Worm (Caenorhabditis elegans) whole organism, early embryonic: ENCODE data around the gene Y54G2A.38.
"Not testable (repeated sequence)": the region's sequence is repeated elsewhere in the genome, so short reads cannot be mapped to it uniquely, and the experiment has no call there.

ENCODE experiments used
- B0310.2 ChIP-seq: sonication (generic microtip); optimal IDR thresholded peaks from 2 replicates; lab custom pipeline; 2016; ENCODE audit warnings: mild to moderate bottlenecking, missing genetic modification characterization, missing compliant biosample characterization
- F13C5.2 ChIP-seq: sonication (generic microtip); optimal IDR thresholded peaks from 2 replicates; lab custom pipeline; 2017; ENCODE audit warnings: mild to moderate bottlenecking, missing genetic modification characterization, inconsistent platforms, missing compliant biosample characterization
- aly-1 ChIP-seq: sonication (generic microtip); optimal IDR thresholded peaks from 2 replicates; lab custom pipeline; 2016; ENCODE audit warnings: missing genetic modification characterization, missing compliant biosample characterization
- ama-1 ChIP-seq: fragments of 150-350 bp; optimal IDR thresholded peaks from 2 replicates; lab custom pipeline; 2014
- ceh-13 ChIP-seq: fragments of 200-800 bp; sonication (Bioruptor generic); optimal IDR thresholded peaks from 2 replicates; lab custom pipeline; 2018; ENCODE audit warnings: mild to moderate bottlenecking, missing genetic modification characterization, missing compliant biosample characterization
- ceh-36 ChIP-seq: sonication (generic microtip); optimal IDR thresholded peaks from 2 replicates; lab custom pipeline; 2016; ENCODE audit warnings: missing genetic modification characterization, inconsistent platforms, missing compliant biosample characterization
- ets-7 ChIP-seq: sonication (generic microtip); optimal IDR thresholded peaks from 2 replicates; lab custom pipeline; 2016; ENCODE audit warnings: missing genotype, missing genetic modification characterization, missing compliant biosample characterization
- flt-1 ChIP-seq: fragments of 200-800 bp; sonication (Bioruptor generic); IDR thresholded peaks from 2 replicates; pipeline ENCODE4 v1.3.6; 2022; ENCODE audit warnings: missing genetic modification characterization, missing compliant biosample characterization
- hmbx-1 ChIP-seq: sonication (generic microtip); optimal IDR thresholded peaks from 2 replicates; lab custom pipeline; 2016; ENCODE audit warnings: mild to moderate bottlenecking, missing genetic modification characterization, missing compliant biosample characterization
- hmg-4 ChIP-seq: fragments of 200-800 bp; sonication (Bioruptor generic); optimal IDR thresholded peaks from 2 replicates; lab custom pipeline; 2018; ENCODE audit warnings: mild to moderate bottlenecking, missing genetic modification characterization, missing compliant biosample characterization
- hnd-1 ChIP-seq: sonication (generic microtip); optimal IDR thresholded peaks from 2 replicates; lab custom pipeline; 2016; ENCODE audit warnings: missing genetic modification characterization, missing compliant biosample characterization
- pes-1 ChIP-seq: fragments of 200-800 bp; sonication (Bioruptor generic); IDR thresholded peaks from 2 replicates; pipeline ENCODE4 v1.3.6; 2022; ENCODE audit warnings: missing genetic modification reagents, missing genetic modification characterization, missing compliant biosample characterization
- scrt-1 ChIP-seq: fragments of 200-800 bp; sonication (Bioruptor generic); IDR thresholded peaks from 2 replicates; pipeline ENCODE4 v1.3.6; 2022; ENCODE audit warnings: missing genetic modification characterization, missing compliant biosample characterization
- sea-1 ChIP-seq: fragments of 200-800 bp; sonication (Bioruptor generic); conservative IDR thresholded peaks from 2 replicates; pipeline ENCODE4 v1.3.6; 2022; ENCODE audit warnings: missing genetic modification characterization, missing compliant biosample characterization
- tbx-11 ChIP-seq: fragments of 200-800 bp; sonication (Bioruptor generic); IDR thresholded peaks from 2 replicates; pipeline ENCODE4 v1.3.6; 2022; ENCODE audit warnings: missing genetic modification characterization, missing compliant biosample characterization
- tbx-37 ChIP-seq: fragments of 200-800 bp; sonication (Bioruptor generic); conservative IDR thresholded peaks from 2 replicates; pipeline ENCODE4 v1.3.6; 2022; ENCODE audit warnings: missing genetic modification reagents, missing genetic modification characterization, missing compliant biosample characterization
- tra-4 ChIP-seq: sonication (generic microtip); optimal IDR thresholded peaks from 2 replicates; lab custom pipeline; 2017; ENCODE audit warnings: missing genetic modification characterization, missing compliant biosample characterization

The Y54G2A.38 gene

DNA sequence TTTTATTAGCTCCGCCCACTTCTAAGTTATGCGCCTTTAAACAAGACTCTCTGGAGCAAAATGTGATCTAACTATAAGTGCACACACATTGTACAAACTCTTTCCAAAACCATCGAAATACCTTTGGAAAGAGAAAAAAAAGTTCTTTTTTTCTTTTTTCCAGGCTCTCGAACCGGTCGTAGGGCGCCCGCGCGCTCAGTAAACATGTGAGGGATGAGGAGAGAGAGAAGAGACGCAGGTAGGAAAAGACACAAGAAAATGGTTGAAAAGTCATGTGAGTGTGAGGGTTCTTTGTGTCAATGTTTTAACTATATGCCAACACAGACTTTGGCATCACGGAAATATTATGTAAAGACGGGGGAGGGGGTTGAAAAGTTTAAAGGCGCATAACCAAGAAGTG lies 15.2 kb downstream of the Y54G2A.38 start:
- TF ChIP-seq flt-1 (GFP tag; lab: Robert Waterston, UW) (no peak), tbx-37 (GFP tag; lab: Robert Waterston, UW) (no peak), tra-4 (no peak), ama-1 (lab: Kevin White, UChicago) (no peak), hmg-4 (no peak), aly-1 (tag; lab: Kevin White, UChicago) (no peak), ceh-13 (GFP tag; lab: Kevin White, UChicago) (no peak), sea-1 (GFP tag; lab: Robert Waterston, UW) (no peak), hmbx-1 (tag; lab: Kevin White, UChicago) (no peak), pes-1 (GFP tag; lab: Robert Waterston, UW) (no peak), B0310.2 (tag; lab: Kevin White, UChicago) (no peak), scrt-1 (GFP tag; lab: Robert Waterston, UW) (no peak), ceh-36 (tag; lab: Kevin White, UChicago) (no peak), F13C5.2 (tag; lab: Kevin White, UChicago) (no peak), hnd-1 (no peak), tbx-11 (no peak), ets-7 (tag; lab: Kevin White, UChicago) (no peak)

DNA sequence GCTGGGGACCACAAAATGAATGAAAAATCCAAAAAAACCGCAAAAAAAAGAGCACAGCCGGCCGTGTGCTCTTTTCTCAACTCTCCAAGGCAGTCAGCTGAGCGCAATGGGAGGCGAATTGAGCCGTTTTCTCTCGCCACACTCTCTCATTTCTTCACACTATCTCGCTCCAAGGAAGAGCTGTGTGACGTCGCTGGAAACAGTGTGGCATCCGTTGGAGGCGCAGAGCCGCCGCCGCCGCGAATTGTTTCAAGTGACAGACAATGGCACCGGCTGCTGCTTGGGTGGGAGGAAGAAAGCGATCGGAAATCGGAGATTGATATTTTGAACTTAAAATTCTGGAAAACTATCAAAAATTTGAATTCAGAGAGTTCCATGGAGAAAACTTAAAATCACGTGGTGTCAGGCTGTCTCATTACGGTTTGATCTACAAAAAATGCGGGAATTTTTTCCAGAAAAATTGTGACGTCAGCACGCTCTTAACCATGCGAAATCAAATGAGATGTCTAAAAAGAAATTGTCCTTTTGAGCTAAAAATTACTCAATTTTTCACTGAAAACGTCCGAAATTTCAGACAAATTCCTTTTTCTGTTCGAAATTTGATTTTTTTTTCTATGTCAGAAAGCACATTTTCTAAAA lies 16.8 kb downstream of the Y54G2A.38 start:
- TF ChIP-seq pes-1 (GFP tag; lab: Robert Waterston, UW) = no peak
- no peak for TF ChIP-seq ama-1 (lab: Kevin White, UChicago)
- no peak for TF ChIP-seq scrt-1 (GFP tag; lab: Robert Waterston, UW)
- TF ChIP-seq hmg-4 = no peak
- no peak for TF ChIP-seq flt-1 (GFP tag; lab: Robert Waterston, UW)
- no peak for TF ChIP-seq F13C5.2 (tag; lab: Kevin White, UChicago)
- no peak for TF ChIP-seq tbx-11
- TF ChIP-seq aly-1 (tag; lab: Kevin White, UChicago) = no peak
- no peak for TF ChIP-seq B0310.2 (tag; lab: Kevin White, UChicago)
- no peak for TF ChIP-seq hmbx-1 (tag; lab: Kevin White, UChicago)
- no peak for TF ChIP-seq sea-1 (GFP tag; lab: Robert Waterston, UW)
- TF ChIP-seq tra-4 = no peak
- TF ChIP-seq tbx-37 (GFP tag; lab: Robert Waterston, UW) = no peak
- TF ChIP-seq ceh-13 (GFP tag; lab: Kevin White, UChicago) = no peak
- no peak for TF ChIP-seq ceh-36 (tag; lab: Kevin White, UChicago)

DNA sequence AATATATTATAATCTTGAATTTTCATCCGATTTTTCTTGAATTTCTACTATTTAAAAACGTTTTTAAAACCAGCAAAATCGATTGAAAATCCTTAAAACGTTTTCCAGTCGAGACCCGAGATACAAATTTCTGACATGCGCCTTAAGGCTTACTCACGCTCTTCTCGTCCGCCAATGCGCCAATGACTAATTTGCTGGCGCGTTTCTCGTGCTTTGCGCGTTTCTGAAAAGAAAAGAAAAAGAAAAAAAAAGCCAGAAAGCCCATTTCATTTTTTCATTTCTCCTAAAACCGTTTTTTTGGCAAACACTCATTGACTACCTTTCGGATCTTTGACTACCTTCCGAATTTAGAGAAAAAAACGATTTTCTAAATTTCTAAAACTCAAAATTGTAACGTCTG lies 17.5 kb downstream of the Y54G2A.38 start:
- TF ChIP-seq sea-1 (GFP tag; lab: Robert Waterston, UW) (no peak), flt-1 (GFP tag; lab: Robert Waterston, UW) (no peak), ets-7 (tag; lab: Kevin White, UChicago) (no peak), tra-4 (no peak), aly-1 (tag; lab: Kevin White, UChicago) (no peak), ama-1 (lab: Kevin White, UChicago) (no peak), hnd-1 (no peak), tbx-11 (no peak), ceh-13 (GFP tag; lab: Kevin White, UChicago) (no peak), hmg-4 (no peak)

DNA sequence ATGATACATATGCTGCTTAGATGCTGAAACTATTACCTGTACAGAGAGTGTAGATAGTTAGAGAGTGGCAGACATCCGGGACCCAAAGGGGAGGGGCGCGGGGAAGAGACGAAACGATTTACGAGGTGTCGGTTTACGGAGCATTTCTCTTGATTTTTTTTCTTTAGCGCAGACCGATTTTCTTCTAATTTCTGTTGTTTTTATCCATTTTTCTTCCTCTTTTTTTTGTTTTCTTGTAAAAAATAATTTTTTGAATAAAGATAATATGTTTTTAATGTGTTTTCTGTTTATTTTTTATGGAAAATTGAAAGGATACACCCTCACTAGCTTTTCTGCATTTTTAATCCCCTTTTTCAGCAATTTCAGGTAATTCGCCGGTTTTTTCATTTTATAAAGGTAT lies 18.6 kb downstream of the Y54G2A.38 start, which contains the start of gene Y54G2A.72:
TSS of gene Y54G2A.72 (plus strand) at position 301 of the 400 bp plus-strand sequence.
- not testable (repeated sequence) for TF ChIP-seq ama-1 (lab: Kevin White, UChicago); scrt-1 (GFP tag; lab: Robert Waterston, UW); flt-1 (GFP tag; lab: Robert Waterston, UW)

DNA sequence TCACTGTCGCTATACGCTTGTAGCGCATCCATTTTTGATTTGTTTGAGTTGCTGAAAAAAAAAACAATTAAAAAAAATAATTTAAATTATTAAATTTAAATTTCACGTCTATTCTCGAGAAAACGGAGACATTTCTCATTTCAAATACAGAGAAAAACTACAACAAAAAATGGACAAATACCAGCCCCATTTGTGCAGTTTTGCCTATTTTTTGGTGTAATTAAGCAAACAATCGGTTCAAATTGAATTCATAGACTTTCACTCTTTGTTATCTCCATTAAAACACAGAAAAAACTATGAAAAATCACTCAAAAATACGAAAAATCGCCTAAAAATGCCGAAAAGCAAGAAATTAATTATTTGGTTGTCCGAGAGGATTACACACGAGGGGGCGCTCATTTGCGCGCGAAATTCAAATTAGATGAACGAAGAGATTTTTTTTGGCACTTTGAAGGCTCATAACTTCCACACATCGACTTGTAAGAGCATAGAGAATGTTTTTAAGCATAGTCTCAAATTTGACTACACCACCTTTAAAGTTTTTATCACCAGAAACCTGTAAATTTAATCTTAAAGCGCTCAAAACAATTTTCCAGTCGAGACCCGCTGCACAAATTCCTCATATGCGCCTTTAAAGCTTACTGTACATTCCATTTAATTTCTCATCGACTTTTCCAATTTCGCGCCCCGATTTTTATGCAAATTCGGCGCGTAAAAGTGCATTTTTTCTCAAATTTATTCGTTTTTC lies 23.7 kb downstream of the Y54G2A.38 start, which contains the start of gene Y54G2A.12:
TSS of gene Y54G2A.12 (minus strand) at position 51 of the 748 bp plus-strand sequence.
- no peak for TF ChIP-seq tbx-37 (GFP tag; lab: Robert Waterston, UW)
- TF ChIP-seq ets-7 (tag; lab: Kevin White, UChicago) = no peak
- no peak for TF ChIP-seq tbx-11
- TF ChIP-seq aly-1 (tag; lab: Kevin White, UChicago) = no peak
- TF ChIP-seq pes-1 (GFP tag; lab: Robert Waterston, UW) = no peak
- no peak for TF ChIP-seq F13C5.2 (tag; lab: Kevin White, UChicago)
- no peak for TF ChIP-seq hmg-4
- no peak for TF ChIP-seq hnd-1
- no peak for TF ChIP-seq B0310.2 (tag; lab: Kevin White, UChicago)
- no peak for TF ChIP-seq flt-1 (GFP tag; lab: Robert Waterston, UW)
- no peak for TF ChIP-seq scrt-1 (GFP tag; lab: Robert Waterston, UW)
- TF ChIP-seq ama-1 (lab: Kevin White, UChicago) = no peak
- no peak for TF ChIP-seq sea-1 (GFP tag; lab: Robert Waterston, UW)

DNA sequence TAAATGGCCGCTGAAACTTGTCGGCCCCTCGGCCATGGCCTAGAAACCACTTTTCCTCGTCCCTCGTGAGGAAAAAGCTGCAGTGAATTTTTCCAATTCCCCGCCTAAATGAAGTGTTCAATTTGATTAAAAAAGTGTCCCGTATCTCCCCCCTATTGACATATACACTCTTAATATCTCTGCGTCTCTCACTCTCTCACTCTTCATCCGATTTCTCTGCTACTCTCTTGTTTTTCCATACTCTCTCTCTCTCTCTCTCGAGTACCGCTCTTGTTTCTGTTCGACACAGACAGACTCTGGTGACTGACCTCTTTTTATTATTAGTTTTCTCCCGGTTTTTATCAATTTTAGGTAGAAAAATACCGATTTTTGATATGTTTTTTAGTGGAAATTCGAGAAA lies 25.8 kb downstream of the Y54G2A.38 start:
- TF ChIP-seq pes-1 (GFP tag; lab: Robert Waterston, UW) = no peak
- no peak for TF ChIP-seq tbx-37 (GFP tag; lab: Robert Waterston, UW)
- TF ChIP-seq aly-1 (tag; lab: Kevin White, UChicago) = no peak
- no peak for TF ChIP-seq scrt-1 (GFP tag; lab: Robert Waterston, UW)
- TF ChIP-seq ets-7 (tag; lab: Kevin White, UChicago) = no peak
- TF ChIP-seq ama-1 (lab: Kevin White, UChicago) = no peak
- TF ChIP-seq hmbx-1 (tag; lab: Kevin White, UChicago) = no peak
- no peak for TF ChIP-seq B0310.2 (tag; lab: Kevin White, UChicago)

DNA sequence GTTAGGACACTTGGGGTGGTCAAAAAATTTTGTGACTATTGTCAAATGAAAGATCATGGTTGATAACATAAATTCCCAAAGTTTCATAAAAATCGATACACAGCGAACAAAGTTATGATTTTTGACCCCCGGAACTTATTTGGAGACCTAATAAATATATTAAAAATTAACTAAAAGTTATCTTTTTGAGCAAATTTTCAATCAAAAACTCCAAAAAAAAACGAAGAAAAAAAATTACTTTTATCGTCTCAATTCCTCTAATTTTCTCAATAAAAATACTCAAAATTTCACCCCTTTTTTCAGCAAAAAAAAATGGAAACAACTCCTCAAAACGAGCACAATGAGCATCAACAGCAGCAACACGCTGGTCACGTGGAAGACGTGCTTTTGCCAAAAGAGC lies 29.1 kb downstream of the Y54G2A.38 start, which contains the start of gene atln-1:
TSS of gene atln-1 (plus strand) at position 301 of the 400 bp plus-strand sequence.
- not testable (repeated sequence) for TF ChIP-seq tbx-11; ceh-13 (GFP tag; lab: Kevin White, UChicago); hnd-1
